Fruit fly (Drosophila melanogaster) whole organism, wandering third instar larva: ENCODE data around the gene CG33510.

Experiments used
- CG9705 ChIP-seq: fragments of 200-800 bp; sonication (Bioruptor generic); optimal IDR thresholded peaks from 2 replicates; lab custom pipeline; 2018; ENCODE audit warnings: missing biosample characterization, mild to moderate bottlenecking, missing genetic modification characterization
- Dfd ChIP-seq: fragments of >200 bp; optimal IDR thresholded peaks from 2 replicates; lab custom pipeline; 2017; ENCODE audit warnings: missing biosample characterization, missing genetic modification characterization
- HLH106 ChIP-seq: fragments of 200-800 bp; optimal IDR thresholded peaks from 3 replicates; lab custom pipeline; 2019; ENCODE audit warnings: missing biosample characterization, mild to moderate bottlenecking, missing genetic modification characterization, moderate library complexity
- Vsx2 ChIP-seq: fragments of 200-300, 225-300 bp; sonication (Bioruptor generic); optimal IDR thresholded peaks from 2 replicates; lab custom pipeline; 2018; ENCODE audit warnings: missing biosample characterization, missing genetic modification characterization; ENCODE audit not compliant: partially characterized antibody
- h ChIP-seq: fragments of 200-800 bp; sonication (Bioruptor generic); optimal IDR thresholded peaks from 3 replicates; lab custom pipeline; 2016; ENCODE audit warnings: missing biosample characterization, mild to moderate bottlenecking, missing genetic modification characterization
- psq ChIP-seq: fragments of 200-800 bp; sonication (Bioruptor generic); optimal IDR thresholded peaks from 3 replicates; lab custom pipeline; 2017; ENCODE audit warnings: missing biosample characterization, mild to moderate bottlenecking, missing genetic modification characterization, moderate library complexity

DNA sequence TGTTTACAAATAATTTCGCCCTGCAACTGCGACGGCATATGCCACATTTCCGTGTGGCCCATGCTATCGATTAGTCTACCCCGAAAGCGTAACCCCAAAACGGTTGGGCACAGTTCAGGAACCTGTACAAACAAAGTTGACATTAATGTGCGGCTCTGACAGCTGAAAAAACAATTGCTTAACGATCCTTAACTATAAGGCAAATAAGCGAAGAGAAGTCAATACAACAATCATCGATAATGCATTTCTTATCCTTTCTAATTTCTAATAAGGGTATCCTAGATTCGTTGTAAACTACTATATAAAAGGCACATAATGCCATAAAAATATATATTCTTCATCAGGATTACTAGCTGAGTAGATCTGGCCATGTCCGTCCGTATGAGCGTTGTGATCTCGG lies 27.7 kb upstream of the CG33510 start:
- TF ChIP-seq CG9705: no peak
- no peak for TF ChIP-seq Vsx2 (GFP tag; lab: Kevin White, UChicago)
- no peak for TF ChIP-seq Dfd (GFP tag; lab: Kevin White, UChicago)
- TF ChIP-seq psq: no peak
- no peak for TF ChIP-seq h
- no peak for TF ChIP-seq HLH106 (tag; lab: Kevin White, UChicago)
